Fruit fly (Drosophila melanogaster) whole organism, adult: ENCODE data around the gene cno.

ENCODE experiments used
- CG12768 ChIP-seq: fragments of 200-800 bp; sonication (Bioruptor generic); optimal IDR thresholded peaks from 2 replicates; lab custom pipeline; 2017; ENCODE audit warnings: missing biosample characterization, missing genetic modification characterization, mild to moderate bottlenecking, moderate library complexity, missing genetic modification reagents
- CG1620 ChIP-seq: fragments of 200-800 bp; sonication (Bioruptor generic); optimal IDR thresholded peaks from 2 replicates; lab custom pipeline; 2016; ENCODE audit warnings: missing biosample characterization, missing genetic modification characterization
- CG7045 ChIP-seq: fragments of 200-800 bp; sonication (Bioruptor generic); optimal IDR thresholded peaks from 2 replicates; lab custom pipeline; 2017; ENCODE audit warnings: missing biosample characterization, mild to moderate bottlenecking, missing genetic modification characterization
- CG7101 ChIP-seq: fragments of 200-800 bp; sonication (Bioruptor generic); optimal IDR thresholded peaks from 2 replicates; lab custom pipeline; 2018; ENCODE audit warnings: missing biosample characterization, mild to moderate bottlenecking, missing genetic modification characterization, moderate library complexity
- bab1 ChIP-seq: fragments of 200-800 bp; sonication (Bioruptor generic); optimal IDR thresholded peaks from 3 replicates; lab custom pipeline; 2019; ENCODE audit warnings: missing biosample characterization, mild to moderate bottlenecking, missing genetic modification characterization, moderate library complexity
- cnc ChIP-seq, 2 experiments: fragments of >200 bp; optimal IDR thresholded peaks; 2 replicates each; lab custom pipeline; 2017
- kay ChIP-seq: fragments of 200-800 bp; sonication (Bioruptor generic); peaks from one replicate; lab custom pipeline; 2016; ENCODE audit warnings: missing biosample characterization, missing genetic modification characterization, borderline replicate concordance

dm6 chr3R:5203796-5204195 is 13.5 kb downstream of the cno start:
- TF ChIP-seq CG7045, result no peak
- TF ChIP-seq kay, result no peak
- TF ChIP-seq CG7101 (tag; lab: Kevin White, UChicago), result no peak
- no peak for TF ChIP-seq cnc (optimal IDR thresholded peaks at IDR 0.05; lab: Kevin White, UChicago)
- no peak for TF ChIP-seq CG12768 (GFP tag; lab: Kevin White, UChicago)
- no peak for TF ChIP-seq CG1620
- TF ChIP-seq bab1 (GFP tag; lab: Kevin White, UChicago), result no peak
